Worm (Caenorhabditis elegans) whole organism, L2 larva: ENCODE data around the gene fbxb-53.

Experiments
- C34F6.9 ChIP-seq: fragments of 150-350 bp; optimal IDR thresholded peaks from 2 replicates; lab custom pipeline; 2014; ENCODE audit warnings: missing biosample characterization, missing genetic modification characterization
- F13H6.1 ChIP-seq: sonication (generic microtip); optimal IDR thresholded peaks from 2 replicates; lab custom pipeline; 2016; ENCODE audit warnings: missing genetic modification characterization, missing compliant biosample characterization
- R02D3.7 ChIP-seq: fragments of 150-350 bp; optimal IDR thresholded peaks from 2 replicates; lab custom pipeline; 2014; ENCODE audit warnings: missing biosample characterization, missing genetic modification characterization
- Y55F3AM.14 ChIP-seq: fragments of 200-800 bp; sonication (Bioruptor generic); optimal IDR thresholded peaks from 2 replicates; lab custom pipeline; 2018; ENCODE audit warnings: mild to moderate bottlenecking, missing genetic modification characterization, missing compliant biosample characterization
- ZK546.5 ChIP-seq: sonication (generic microtip); optimal IDR thresholded peaks from 2 replicates; lab custom pipeline; 2017; ENCODE audit warnings: missing biosample characterization, missing genetic modification characterization
- alr-1 ChIP-seq: fragments of 150-350 bp; optimal IDR thresholded peaks from 2 replicates; lab custom pipeline; 2014; ENCODE audit warnings: missing biosample characterization, missing genetic modification characterization
- ama-1 ChIP-seq: fragments of 150-350 bp; optimal IDR thresholded peaks from 2 replicates; lab custom pipeline; 2018; ENCODE audit warnings: inconsistent platforms
- ceh-16 ChIP-seq: fragments of 150-350 bp; optimal IDR thresholded peaks from 2 replicates; lab custom pipeline; 2014; ENCODE audit warnings: missing biosample characterization, missing genetic modification characterization
- ceh-82 ChIP-seq: fragments of 150-350 bp; optimal IDR thresholded peaks from 2 replicates; lab custom pipeline; 2014; ENCODE audit warnings: missing biosample characterization, missing genetic modification characterization
- crh-2 ChIP-seq: sonication (generic microtip); optimal IDR thresholded peaks from 2 replicates; lab custom pipeline; 2017; ENCODE audit warnings: missing biosample characterization, missing genetic modification characterization
- dmd-4 ChIP-seq: sonication (generic microtip); optimal IDR thresholded peaks from 2 replicates; lab custom pipeline; 2017; ENCODE audit warnings: missing biosample characterization, missing genetic modification characterization
- egl-27 ChIP-seq: sonication (generic microtip); optimal IDR thresholded peaks from 3 replicates; lab custom pipeline; 2017; ENCODE audit warnings: missing biosample characterization, missing genetic modification reagents, missing genetic modification characterization
- elt-1 ChIP-seq: fragments of 150-350 bp; optimal IDR thresholded peaks from 2 replicates; lab custom pipeline; 2014; ENCODE audit warnings: missing biosample characterization, missing genetic modification characterization
- fos-1 ChIP-seq: fragments of 150-350 bp; optimal IDR thresholded peaks from 2 replicates; lab custom pipeline; 2014; ENCODE audit warnings: missing biosample characterization, missing genetic modification characterization
- gmeb-1 ChIP-seq: fragments of 150-350 bp; optimal IDR thresholded peaks from 2 replicates; lab custom pipeline; 2014; ENCODE audit warnings: missing biosample characterization, missing genetic modification characterization
- lin-11 ChIP-seq: fragments of 150-350 bp; sonication (generic microtip); optimal IDR thresholded peaks from 2 replicates; lab custom pipeline; 2014; ENCODE audit warnings: missing biosample characterization, missing genetic modification characterization, inconsistent platforms, mixed read lengths
- lin-13 ChIP-seq: fragments of 150-350 bp; optimal IDR thresholded peaks from 2 replicates; lab custom pipeline; 2014; ENCODE audit warnings: missing biosample characterization, missing genetic modification reagents, missing genetic modification characterization
- lin-39 ChIP-seq: fragments of 150-350 bp; optimal IDR thresholded peaks from 2 replicates; lab custom pipeline; 2014; ENCODE audit warnings: missing biosample characterization, missing genetic modification reagents, missing genetic modification characterization
- mab-5 ChIP-seq: fragments of 150-350 bp; optimal IDR thresholded peaks from 2 replicates; lab custom pipeline; 2014; ENCODE audit warnings: missing biosample characterization, missing genetic modification characterization
- mbf-1 ChIP-seq: sonication (generic microtip); optimal IDR thresholded peaks from 2 replicates; lab custom pipeline; 2017; ENCODE audit warnings: missing biosample characterization, missing genetic modification characterization
- mdl-1 ChIP-seq, 2 experiments: fragments of 150-350 bp in 1 of 2; sonication (generic microtip) in 1 of 2; optimal IDR thresholded peaks; 2 replicates each; lab custom pipeline; 2017; ENCODE audit warnings: missing biosample characterization in 2 of 2, missing genetic modification characterization in 2 of 2
- nhr-10 ChIP-seq: sonication (generic microtip); optimal IDR thresholded peaks from 2 replicates; lab custom pipeline; 2017; ENCODE audit warnings: missing biosample characterization, missing genetic modification characterization
- nhr-11 ChIP-seq: fragments of 150-350 bp; optimal IDR thresholded peaks from 2 replicates; lab custom pipeline; 2014; ENCODE audit warnings: missing biosample characterization, missing genetic modification characterization
- nhr-129 ChIP-seq: fragments of 150-350 bp; optimal IDR thresholded peaks from 2 replicates; lab custom pipeline; 2014; ENCODE audit warnings: missing biosample characterization, missing genetic modification characterization
- nhr-21 ChIP-seq: fragments of 150-350 bp; optimal IDR thresholded peaks from 2 replicates; lab custom pipeline; 2014; ENCODE audit warnings: missing biosample characterization, missing genetic modification characterization
- nhr-23 ChIP-seq: fragments of 150-350 bp; optimal IDR thresholded peaks from 2 replicates; lab custom pipeline; 2014; ENCODE audit warnings: missing biosample characterization, missing genetic modification reagents, missing genetic modification characterization
- nhr-237 ChIP-seq: fragments of 150-350 bp; optimal IDR thresholded peaks from 2 replicates; lab custom pipeline; 2014; ENCODE audit warnings: missing biosample characterization, missing genetic modification characterization
- nhr-25 ChIP-seq: fragments of 150-350 bp; sonication (generic microtip); optimal IDR thresholded peaks from 3 replicates; lab custom pipeline; 2014; ENCODE audit warnings: missing biosample characterization, missing genetic modification characterization
- nhr-6 ChIP-seq: fragments of 150-350 bp; optimal IDR thresholded peaks from 2 replicates; lab custom pipeline; 2014; ENCODE audit warnings: missing biosample characterization, missing genetic modification characterization
- nhr-77 ChIP-seq: fragments of 150-350 bp; optimal IDR thresholded peaks from 2 replicates; lab custom pipeline; 2014; ENCODE audit warnings: missing biosample characterization, missing genetic modification characterization
- sem-4 ChIP-seq: fragments of 150-350 bp; optimal IDR thresholded peaks from 2 replicates; lab custom pipeline; 2014; ENCODE audit warnings: missing biosample characterization, missing genetic modification reagents, missing genetic modification characterization
- sma-3 ChIP-seq: sonication (generic microtip); optimal IDR thresholded peaks from 2 replicates; lab custom pipeline; 2016; ENCODE audit warnings: missing genetic modification reagents, missing genetic modification characterization, missing compliant biosample characterization
- sma-9 ChIP-seq, 2 experiments: fragments of 150-350 bp in 1 of 2; sonication (generic microtip) in 1 of 2; optimal IDR thresholded peaks; 2 replicates each; lab custom pipeline; 2014 to 2016; ENCODE audit warnings: missing genetic modification characterization in 2 of 2, mild to moderate bottlenecking in 1 of 2, missing biosample characterization in 1 of 2, missing compliant biosample characterization in 1 of 2, missing genetic modification reagents in 1 of 2, moderate library complexity in 1 of 2
- snpc-4 ChIP-seq: fragments of 150-350 bp; optimal IDR thresholded peaks from 2 replicates; lab custom pipeline; 2014; ENCODE audit warnings: missing biosample characterization, missing genetic modification characterization
- unc-39 ChIP-seq: fragments of 150-350 bp; optimal IDR thresholded peaks from 2 replicates; lab custom pipeline; 2014; ENCODE audit warnings: missing biosample characterization, missing genetic modification characterization
- unc-55 ChIP-seq: fragments of 150-350 bp; sonication (generic microtip); optimal IDR thresholded peaks from 3 replicates; lab custom pipeline; 2014; ENCODE audit warnings: missing biosample characterization, missing genetic modification reagents, missing genetic modification characterization
- unc-62 ChIP-seq: fragments of 150-350 bp; optimal IDR thresholded peaks from 2 replicates; lab custom pipeline; 2014; ENCODE audit warnings: missing biosample characterization, missing genetic modification reagents, missing genetic modification characterization
- ztf-1 ChIP-seq: fragments of 200-800 bp; sonication (Bioruptor generic); conservative IDR thresholded peaks from 2 replicates; pipeline ENCODE4 v1.3.6; 2022; ENCODE audit warnings: missing genetic modification characterization, missing compliant biosample characterization
- ztf-4 ChIP-seq: fragments of 150-350 bp; optimal IDR thresholded peaks from 2 replicates; lab custom pipeline; 2014; ENCODE audit warnings: missing biosample characterization, missing genetic modification characterization

Gene fbxb-53

ce11 chrII:1722394-1722793, 34.3 kb upstream of the fbxb-53 start, which contains the start of the genes fbxb-5 and btb-8:
TSS of gene fbxb-5 (minus strand) at chrII:1722494.
TSS of gene btb-8 (plus strand) at chrII:1722770.
- TF ChIP-seq nhr-23 (tag; lab: Kevin White, UChicago) (no peak), ztf-4 (tag; lab: Kevin White, UChicago) (no peak), mdl-1 (tag; optimal IDR thresholded peaks at IDR 0.05; lab: Kevin White, UChicago) (no peak), nhr-10 (tag; lab: Kevin White, UChicago) (no peak), dmd-4 (no peak), ceh-16 (tag; lab: Kevin White, UChicago) (no peak), gmeb-1 (no peak), unc-55 (no peak), sma-9 (GFP tag; optimal IDR thresholded peaks at IDR 0.05; lab: Kevin White, UChicago) (no peak), sma-9 (tag; optimal IDR thresholded peaks at IDR 0.05; lab: Kevin White, UChicago) (no peak)
- TF ChIP-seq, all 48 proteins: peak for 0

DNA sequence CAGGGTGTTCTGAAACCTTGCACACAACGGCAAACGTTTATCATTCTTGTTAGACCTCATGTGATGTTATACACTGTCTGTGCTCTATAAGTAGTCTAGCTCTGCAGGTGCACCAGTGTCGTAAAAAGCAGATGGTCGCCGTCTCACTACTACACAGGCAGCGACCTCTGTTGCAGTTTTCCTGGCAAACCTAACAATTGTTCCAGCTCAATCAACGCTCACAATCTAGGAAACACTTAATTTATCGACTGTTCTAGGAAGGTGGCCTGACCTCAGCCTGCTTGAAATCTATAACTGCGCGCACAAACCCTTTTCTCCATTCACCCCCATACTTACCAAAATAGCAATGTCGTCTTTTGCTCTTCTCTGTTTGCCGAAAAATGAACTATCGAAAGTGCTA, 32.4 kb upstream of the fbxb-53 start, which contains the start of gene fbxb-11:
Gene fbxb-11, plus strand, starts transcription at position 301 of the 400 bp plus-strand sequence.
- TF ChIP-seq sem-4 (no peak), crh-2 (tag; lab: Kevin White, UChicago) (no peak), mab-5 (tag; lab: Kevin White, UChicago) (no peak), sma-9 (GFP tag; optimal IDR thresholded peaks at IDR 0.05; lab: Kevin White, UChicago) (no peak), sma-9 (tag; optimal IDR thresholded peaks at IDR 0.05; lab: Kevin White, UChicago) (no peak), nhr-129 (tag; lab: Kevin White, UChicago) (no peak), fos-1 (no peak), dmd-4 (no peak), alr-1 (tag; lab: Kevin White, UChicago) (no peak), nhr-21 (tag; lab: Kevin White, UChicago) (no peak), sma-3 (GFP tag; lab: Kevin White, UChicago) (no peak), unc-39 (tag; lab: Kevin White, UChicago) (no peak), ztf-4 (tag; lab: Kevin White, UChicago) (no peak), lin-39 (tag; lab: Kevin White, UChicago) (no peak), F13H6.1 (tag; lab: Kevin White, UChicago) (no peak), elt-1 (tag; lab: Kevin White, UChicago) (no peak), mbf-1 (tag; lab: Kevin White, UChicago) (no peak)
- TF ChIP-seq, all 48 proteins: peak for 0

DNA sequence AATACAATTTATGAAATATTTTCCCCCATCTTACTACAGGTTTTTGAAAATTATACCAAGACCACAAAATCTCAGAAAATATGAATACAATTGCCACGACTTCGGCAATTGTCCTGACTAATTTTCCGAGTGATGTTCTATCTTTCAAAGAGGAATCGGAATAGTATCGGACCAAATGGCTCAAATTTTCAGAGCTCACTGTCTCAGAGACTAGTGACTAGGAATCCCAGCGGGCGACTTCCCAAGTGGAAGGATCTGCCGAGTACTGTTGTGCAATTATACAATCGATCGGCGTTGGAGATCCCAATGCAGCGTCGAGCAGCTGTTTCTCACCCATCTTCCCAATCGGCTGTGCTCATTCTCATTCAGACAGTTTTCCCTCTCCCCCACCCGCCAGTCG, 30.9 kb upstream of the fbxb-53 start, which contains the start of gene F45C12.17:
Gene F45C12.17, plus strand, starts transcription at position 377 of the 400 bp plus-strand sequence.
- no peak for TF ChIP-seq sma-9 (GFP tag; optimal IDR thresholded peaks at IDR 0.05; lab: Kevin White, UChicago)
- no peak for TF ChIP-seq sma-9 (tag; optimal IDR thresholded peaks at IDR 0.05; lab: Kevin White, UChicago)
- TF ChIP-seq dmd-4, result no peak
- TF ChIP-seq nhr-77 (tag; lab: Kevin White, UChicago), result no peak
- TF ChIP-seq crh-2 (tag; lab: Kevin White, UChicago), result no peak
- TF ChIP-seq elt-1 (tag; lab: Kevin White, UChicago), result no peak
- TF ChIP-seq mdl-1 (tag; optimal IDR thresholded peaks at IDR 0.05; lab: Kevin White, UChicago), result no peak
- no peak for TF ChIP-seq nhr-129 (tag; lab: Kevin White, UChicago)
- no peak for TF ChIP-seq lin-13
- no peak for TF ChIP-seq alr-1 (tag; lab: Kevin White, UChicago)
- TF ChIP-seq unc-62 (GFP tag; lab: Kevin White, UChicago), result no peak
- no peak for TF ChIP-seq C34F6.9
- TF ChIP-seq nhr-11 (tag; lab: Kevin White, UChicago), result no peak
- TF ChIP-seq snpc-4 (tag; lab: Kevin White, UChicago), result no peak
- no peak for TF ChIP-seq ceh-82 (tag; lab: Kevin White, UChicago)

- TF ChIP-seq lin-11 (tag; lab: Kevin White, UChicago) (no peak), lin-13 (no peak), fos-1 (peak; percentile 87), Y55F3AM.14 (no peak), ztf-1 (GFP tag; lab: Robert Waterston, UW) (no peak), nhr-77 (tag; lab: Kevin White, UChicago) (no peak), R02D3.7 (no peak), nhr-21 (tag; lab: Kevin White, UChicago) (no peak), crh-2 (tag; lab: Kevin White, UChicago) (peak; percentile 41)
Measured at ce11 chrII:1728253-1728652, 28.4 kb upstream of the fbxb-53 start, which contains the start of gene btb-9. TSS of gene btb-9 (plus strand) at chrII:1728506.

- TF ChIP-seq nhr-129 (tag; lab: Kevin White, UChicago) (no peak), sem-4 (no peak), mab-5 (tag; lab: Kevin White, UChicago) (no peak), nhr-237 (no peak), unc-62 (GFP tag; lab: Kevin White, UChicago) (no peak), ceh-82 (tag; lab: Kevin White, UChicago) (no peak), F13H6.1 (tag; lab: Kevin White, UChicago) (no peak), sma-3 (GFP tag; lab: Kevin White, UChicago) (no peak), ama-1 (no peak), dmd-4 (no peak), nhr-25 (tag; lab: Kevin White, UChicago) (no peak), nhr-6 (tag; lab: Kevin White, UChicago) (no peak), lin-11 (tag; lab: Kevin White, UChicago) (no peak), unc-39 (tag; lab: Kevin White, UChicago) (no peak), nhr-77 (tag; lab: Kevin White, UChicago) (no peak), R02D3.7 (no peak), egl-27 (tag; lab: Kevin White, UChicago) (no peak), fos-1 (no peak), ZK546.5 (tag; lab: Kevin White, UChicago) (no peak), alr-1 (tag; lab: Kevin White, UChicago) (no peak)
Measured at ce11 chrII:1730103-1730502, 26.6 kb upstream of the fbxb-53 start, which contains the start of gene ceh-81. TSS of gene ceh-81 (plus strand) at chrII:1730403.
